Fruit fly (Drosophila melanogaster) whole organism, wandering third instar larva: ENCODE data around the gene Rala.

Source experiments
- Dif ChIP-seq: fragments of 200-275, 200-300 bp; sonication (Bioruptor generic); optimal IDR thresholded peaks from 2 replicates; lab custom pipeline; 2018; ENCODE audit warnings: missing biosample characterization, missing genetic modification characterization; ENCODE audit not compliant: partially characterized antibody
- Hr78 ChIP-seq: fragments of >200 bp; optimal IDR thresholded peaks from 2 replicates; lab custom pipeline; 2017; ENCODE audit warnings: missing biosample characterization, missing genetic modification characterization
- Myc ChIP-seq: fragments of >200 bp; optimal IDR thresholded peaks from 2 replicates; lab custom pipeline; 2017
- brk ChIP-seq: fragments of 200-800 bp; sonication (Bioruptor generic); optimal IDR thresholded peaks from 2 replicates; lab custom pipeline; 2016; ENCODE audit warnings: missing biosample characterization, mild to moderate bottlenecking, missing genetic modification characterization
- dmrt93B ChIP-seq: fragments of 200-800 bp; sonication (Bioruptor generic); optimal IDR thresholded peaks from 2 replicates; lab custom pipeline; 2018; ENCODE audit warnings: missing biosample characterization, mild to moderate bottlenecking, missing genetic modification characterization
- h ChIP-seq: fragments of 200-800 bp; sonication (Bioruptor generic); optimal IDR thresholded peaks from 3 replicates; lab custom pipeline; 2016; ENCODE audit warnings: missing biosample characterization, mild to moderate bottlenecking, missing genetic modification characterization
- psq ChIP-seq: fragments of 200-800 bp; sonication (Bioruptor generic); optimal IDR thresholded peaks from 3 replicates; lab custom pipeline; 2017; ENCODE audit warnings: missing biosample characterization, mild to moderate bottlenecking, missing genetic modification characterization, moderate library complexity
- sv ChIP-seq: fragments of 200-800 bp; sonication (Bioruptor generic); optimal IDR thresholded peaks from 3 replicates; lab custom pipeline; 2016; ENCODE audit warnings: missing biosample characterization, missing genetic modification characterization
- tai ChIP-seq: sonication (Bioruptor generic); optimal IDR thresholded peaks from 2 replicates; lab custom pipeline; 2016; ENCODE audit warnings: missing biosample characterization, missing genetic modification characterization

DNA sequence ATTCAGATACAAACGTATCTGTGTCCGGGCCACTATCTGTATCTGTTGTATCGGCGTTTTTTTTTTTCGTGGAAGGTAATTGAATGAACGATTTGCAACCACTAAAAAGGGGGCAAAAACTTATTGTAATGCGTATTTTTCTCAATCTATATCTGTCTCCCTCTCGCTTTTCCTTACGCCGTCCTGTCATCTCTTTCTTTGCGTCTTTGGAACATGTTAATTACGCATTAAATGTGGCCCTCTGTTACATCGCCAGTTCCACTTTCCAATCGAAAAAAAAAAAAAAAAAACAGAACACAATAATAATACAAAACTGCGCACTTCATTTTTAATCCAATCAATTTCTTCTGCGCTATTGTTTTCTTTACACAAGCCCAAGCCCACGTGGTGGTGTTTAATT, 44.8 kb upstream of the Rala start:
- TF ChIP-seq brk (GFP tag; lab: Kevin White, UChicago) (no peak), sv (no peak), psq (GFP tag; lab: Kevin White, UChicago) (no peak), Myc (lab: Kevin White, UChicago) (no peak), Hr78 (GFP tag; lab: Kevin White, UChicago) (no peak), Dif (GFP tag; lab: Kevin White, UChicago) (no peak), h (GFP tag; lab: Kevin White, UChicago) (no peak), tai (no peak), dmrt93B (GFP tag; lab: Kevin White, UChicago) (no peak)
